Fruit fly (Drosophila melanogaster) S2 (cell line): ENCODE data around the gene CG14183.

Source experiments
- CG8478 ChIP-seq: fragments of >200 bp; optimal IDR thresholded peaks from 2 replicates; lab custom pipeline; 2018
- CTCF ChIP-seq, 2 experiments: fragments of >200 bp; optimal IDR thresholded peaks; 2 replicates each; lab custom pipeline; 2018

DNA sequence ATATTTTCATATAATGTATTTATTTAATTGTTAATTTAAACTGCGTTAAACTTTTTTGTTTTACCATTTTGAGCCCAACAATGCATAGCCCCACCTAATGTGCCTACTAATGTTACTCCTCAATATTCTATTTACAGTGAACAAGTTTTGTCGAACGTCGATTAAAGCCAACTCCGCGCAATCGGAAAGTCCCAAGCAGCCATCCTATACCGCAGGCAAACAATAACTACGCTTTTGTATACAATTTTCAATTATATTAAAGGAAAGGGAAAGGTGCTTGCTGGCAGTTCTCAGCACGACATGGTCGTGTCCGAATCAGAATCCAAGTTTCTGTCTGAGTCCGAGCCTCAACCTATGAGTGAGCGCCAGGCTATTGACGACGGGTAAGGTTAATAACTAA is 46.2 kb downstream of the CG14183 start, which contains the start of gene CG17732:
- TF ChIP-seq CTCF (optimal IDR thresholded peaks at IDR 0.05; lab: Kevin White, UChicago) (no peak), CG8478 (no peak)
